Fruit fly (Drosophila melanogaster) whole organism, prepupa: ENCODE measurements around the gene Bace.

Experiments
- CG10631 ChIP-seq: fragments of 200-800 bp; sonication (Bioruptor generic); optimal IDR thresholded peaks from 2 replicates; lab custom pipeline; 2016; ENCODE audit warnings: missing biosample characterization, missing genetic modification characterization
- CG11762 ChIP-seq: fragments of 200-800 bp; sonication (Bioruptor generic); optimal IDR thresholded peaks from 3 replicates; lab custom pipeline; 2016; ENCODE audit warnings: missing biosample characterization, missing genetic modification characterization; ENCODE audit not compliant: insufficient read depth
- CG15336 ChIP-seq: fragments of 200-800 bp; sonication (Bioruptor generic); IDR thresholded peaks from 2 replicates; pipeline ENCODE4 v1.3.6; 2022; ENCODE audit warnings: missing biosample characterization, missing genetic modification characterization
- CG1621 ChIP-seq: fragments of 200-800 bp; sonication (Bioruptor generic); optimal IDR thresholded peaks from 3 replicates; lab custom pipeline; 2018; ENCODE audit warnings: missing biosample characterization, mild to moderate bottlenecking, missing genetic modification characterization
- CG34406 ChIP-seq: fragments of 200-800 bp; sonication (Bioruptor generic); optimal IDR thresholded peaks from 3 replicates; lab custom pipeline; 2016; ENCODE audit warnings: missing biosample characterization, missing genetic modification characterization
- CG4318 ChIP-seq: fragments of 200-800 bp; sonication (Bioruptor generic); optimal IDR thresholded peaks from 3 replicates; lab custom pipeline; 2017; ENCODE audit warnings: missing biosample characterization, mild to moderate bottlenecking, missing genetic modification characterization
- Gug ChIP-seq: fragments of 200-800 bp; sonication (Bioruptor generic); IDR thresholded peaks from 2 replicates; pipeline ENCODE4 v1.3.6; 2022; ENCODE audit warnings: missing biosample characterization, missing genetic modification characterization
- Smox ChIP-seq: fragments of 200-800 bp; sonication (Bioruptor generic); optimal IDR thresholded peaks from 3 replicates; lab custom pipeline; 2016; ENCODE audit warnings: missing biosample characterization, missing genetic modification characterization
- Sox102F ChIP-seq: fragments of 200-800 bp; sonication (Bioruptor generic); optimal IDR thresholded peaks from 2 replicates; lab custom pipeline; 2016; ENCODE audit warnings: missing biosample characterization, mild to moderate bottlenecking, missing genetic modification characterization
- fd85E ChIP-seq: fragments of 200-800 bp; sonication (Bioruptor generic); optimal IDR thresholded peaks from 3 replicates; lab custom pipeline; 2016; ENCODE audit warnings: missing biosample characterization, missing genetic modification characterization
- fkh ChIP-seq: fragments of 200-800 bp; sonication (Bioruptor generic); optimal IDR thresholded peaks from 3 replicates; lab custom pipeline; 2017; ENCODE audit warnings: missing biosample characterization, mild to moderate bottlenecking, missing genetic modification characterization, moderate library complexity
- lz ChIP-seq: fragments of 200-800 bp; sonication (Bioruptor generic); optimal IDR thresholded peaks from 3 replicates; lab custom pipeline; 2016; ENCODE audit warnings: missing biosample characterization, missing genetic modification characterization
- pdm3 ChIP-seq: fragments of 200-800 bp; sonication (Bioruptor generic); optimal IDR thresholded peaks from 3 replicates; lab custom pipeline; 2016; ENCODE audit warnings: missing biosample characterization, missing genetic modification characterization
- salr ChIP-seq, 2 experiments: fragments of 200-800 bp; sonication (Bioruptor generic); optimal IDR thresholded peaks; 3 replicates each; lab custom pipeline; 2016 to 2018; ENCODE audit warnings: missing biosample characterization in 2 of 2, missing genetic modification characterization in 2 of 2, mild to moderate bottlenecking in 1 of 2

DNA sequence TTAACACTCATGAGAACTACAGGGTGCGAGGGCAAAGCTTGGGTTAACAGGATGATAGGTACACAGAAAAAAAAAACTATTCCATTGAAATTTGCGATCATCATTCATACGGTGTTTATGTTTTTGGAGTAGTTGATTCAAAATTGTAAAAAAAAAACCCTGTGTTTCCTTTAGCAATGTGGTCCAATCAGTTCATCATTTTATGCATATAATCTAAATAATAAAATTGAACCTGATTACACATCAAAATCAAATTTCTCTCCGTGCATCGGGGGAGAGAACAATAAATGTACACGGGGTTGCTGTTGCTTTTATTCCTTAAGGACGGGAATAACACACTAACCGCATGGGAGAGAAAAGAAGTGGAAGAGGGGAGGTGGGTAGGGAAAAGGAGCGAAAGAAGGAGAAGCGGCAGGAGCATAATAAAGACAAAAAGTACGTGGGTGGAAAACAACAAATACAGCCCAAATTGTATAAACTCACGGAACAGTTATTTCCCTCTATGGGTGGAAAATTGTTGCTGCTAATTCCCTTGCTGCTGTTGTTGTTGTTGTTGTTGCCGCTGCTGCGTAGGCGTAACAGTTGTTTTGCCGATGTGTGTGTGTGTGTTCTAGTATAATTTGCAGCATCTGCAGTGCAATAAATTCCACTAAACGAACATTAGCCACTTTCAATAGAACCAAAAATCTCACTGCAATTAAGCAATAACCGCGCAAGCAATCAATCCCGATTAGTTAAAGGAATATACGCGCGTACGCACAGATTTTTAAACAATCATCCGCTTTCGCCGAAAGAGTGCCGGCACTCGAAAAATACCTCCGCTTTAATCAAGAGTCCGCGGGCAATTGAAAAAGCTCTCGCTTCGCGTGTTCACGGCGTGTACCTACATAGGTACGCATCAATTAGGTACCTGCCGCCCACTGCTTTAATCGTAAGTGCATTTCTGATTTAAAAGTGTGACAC, 32.7 kb downstream of the Bace start, which contains the start of gene Agpat2:
- TF ChIP-seq salr (GFP tag; optimal IDR thresholded peaks at IDR 0.05; lab: Kevin White, UChicago) = peak; percentile 2 to 35
- peak; percentile 10 for TF ChIP-seq CG4318 (GFP tag; lab: Kevin White, UChicago)
- TF ChIP-seq Smox (GFP tag; lab: Kevin White, UChicago) = peak; percentile 76
- TF ChIP-seq CG34406 (GFP tag; lab: Kevin White, UChicago) = peak; percentile 64
- peak; percentile 6 for TF ChIP-seq fkh
- peak; percentile 48 for TF ChIP-seq CG1621
- no peak for TF ChIP-seq Gug (GFP tag; lab: Robert Waterston, UW)
- 0 out of 2 replicates have a peak, but pooled peaks have one; percentile 26 for TF ChIP-seq CG15336 (GFP tag; lab: Robert Waterston, UW)
- TF ChIP-seq CG11762 = peak; percentile 20
- TF ChIP-seq fd85E = peak; percentile 7
- peak; percentile 59 for TF ChIP-seq CG10631 (GFP tag; lab: Kevin White, UChicago)
- peak; percentile 67 for TF ChIP-seq pdm3 (GFP tag; lab: Kevin White, UChicago)
- TF ChIP-seq Sox102F (GFP tag; lab: Kevin White, UChicago) = peak; percentile 71
- TF ChIP-seq lz (GFP tag; lab: Kevin White, UChicago) = peak; percentile 75
